Worm (Caenorhabditis elegans) whole organism, dauer: Measurements from ENCODE around the gene M151.10.

Experiments used
- unc-62 ChIP-seq: sonication (generic microtip); optimal IDR thresholded peaks from 2 replicates; lab custom pipeline; 2017; ENCODE audit warnings: missing biosample characterization, missing genetic modification reagents, missing genetic modification characterization

M151.10 gene

DNA sequence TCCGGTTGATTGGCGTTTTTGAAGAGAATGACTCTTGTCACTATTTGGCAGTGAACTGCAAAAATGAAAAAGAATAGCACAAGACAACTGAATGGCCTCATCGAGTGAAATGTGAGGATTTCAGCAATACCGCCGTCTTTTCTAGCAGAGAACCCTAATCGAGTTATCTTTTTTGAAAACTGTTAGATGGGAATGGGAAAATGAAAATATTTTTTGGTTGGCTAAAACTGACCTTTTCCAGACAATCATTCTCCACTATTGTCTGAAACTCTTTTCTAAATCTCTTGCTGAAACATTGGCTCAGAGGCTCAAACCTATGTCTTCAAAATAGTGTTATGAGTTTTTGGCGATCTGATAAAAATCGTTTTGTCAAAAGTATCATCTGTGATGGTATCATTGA lies at the start of gene M151.10:
Gene M151.10, minus strand, starts transcription at position 101 of the 400 bp plus-strand sequence.
- TF ChIP-seq unc-62: no peak

- TF ChIP-seq unc-62: no peak
Observed at ce11 chrII:3688333-3688732, 48.2 kb upstream of the M151.10 start, which contains the start of gene ifas-1. TSS of gene ifas-1 (minus strand) at chrII:3688719.

DNA sequence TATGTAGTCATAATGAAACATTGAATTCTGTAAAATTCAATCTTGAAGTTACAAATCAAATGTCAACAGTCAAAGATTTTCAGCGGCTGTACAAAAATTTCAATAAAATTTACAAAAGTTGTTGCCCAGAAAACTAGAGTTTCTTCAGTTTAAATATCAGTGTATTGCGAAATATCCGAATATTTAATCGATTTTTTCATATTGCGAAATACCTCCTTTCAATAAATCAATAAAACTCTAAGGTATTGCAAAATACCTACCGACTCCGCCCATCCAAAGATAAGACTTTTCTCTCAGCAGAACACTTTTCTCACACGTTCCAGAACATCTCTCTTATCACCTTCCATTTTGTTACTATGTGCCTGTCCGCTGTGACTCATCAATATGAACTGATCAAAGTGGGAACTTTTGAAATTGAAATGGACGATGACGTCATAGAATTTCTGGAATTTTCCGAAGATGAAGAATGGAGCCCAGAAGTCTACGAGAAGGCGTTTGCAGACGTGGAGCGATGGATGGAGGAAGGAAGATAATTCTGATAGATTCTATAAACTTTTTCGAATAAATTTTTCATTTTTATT lies 44.5 kb upstream of the M151.10 start:
- no peak for TF ChIP-seq unc-62

DNA sequence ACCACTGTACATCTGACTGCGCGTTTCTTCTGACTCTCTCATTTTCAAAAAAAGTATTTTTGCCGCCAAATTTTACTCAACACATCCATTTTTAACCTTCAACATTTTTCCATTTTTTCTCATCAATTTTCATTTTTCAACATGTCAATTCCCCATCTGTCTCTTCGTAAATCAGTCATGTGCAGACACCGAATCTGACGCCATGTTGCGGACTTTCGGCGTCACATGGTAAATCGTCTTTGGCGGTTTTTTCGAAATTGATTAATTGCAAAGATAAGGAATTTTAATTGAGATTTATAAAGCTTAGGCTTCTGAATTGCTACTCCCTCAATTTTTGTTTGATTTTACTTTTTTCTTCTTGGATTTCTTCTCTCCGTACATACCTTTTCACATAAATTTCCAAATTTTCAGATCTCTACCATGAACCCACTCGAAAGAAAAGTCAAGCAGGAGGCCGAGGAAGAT lies 42.7 kb upstream of the M151.10 start, which contains the start of gene F19B10.1:
Gene F19B10.1, plus strand, starts transcription at position 415 of the 465 bp plus-strand sequence.
- no peak for TF ChIP-seq unc-62

DNA sequence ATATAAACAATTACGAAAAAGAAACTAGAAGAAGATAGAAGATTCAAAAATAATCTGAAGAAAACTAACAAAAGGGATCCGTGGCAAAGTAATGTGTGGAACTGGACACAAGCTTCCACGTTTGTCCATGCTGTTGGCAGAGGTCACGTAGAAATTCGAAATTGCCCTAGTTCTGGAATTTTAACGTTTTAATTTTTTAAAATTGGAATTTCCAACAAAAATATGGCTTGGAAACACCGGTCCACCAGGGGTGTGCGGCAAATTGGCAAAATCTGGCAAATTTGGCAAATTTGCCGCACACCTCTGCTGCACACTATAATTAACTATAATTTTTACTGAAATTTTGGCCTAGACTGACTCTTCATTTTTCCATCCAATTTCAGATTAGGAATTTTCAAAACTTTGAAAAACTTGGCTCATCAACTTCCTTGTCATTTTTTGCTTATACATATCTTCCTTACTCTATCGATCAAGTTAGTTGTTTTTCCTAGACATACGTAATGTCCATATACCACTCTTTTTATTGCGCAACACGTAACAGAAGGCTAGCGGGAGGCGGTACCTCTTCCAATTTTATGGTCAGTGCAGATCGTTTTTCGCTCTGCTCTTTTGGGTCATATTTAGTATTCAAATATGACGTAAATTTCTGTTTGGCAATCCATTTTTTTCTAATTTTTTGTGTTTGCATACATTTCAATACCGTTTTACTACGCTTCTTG lies 41.4 kb upstream of the M151.10 start, which contains the start of gene F19B10.10:
Gene F19B10.10, minus strand, starts transcription at position 51 of the 719 bp plus-strand sequence.
- TF ChIP-seq unc-62: no peak

- no peak for TF ChIP-seq unc-62
Observed at ce11 chrII:3680366-3680765, 40.3 kb upstream of the M151.10 start.

DNA sequence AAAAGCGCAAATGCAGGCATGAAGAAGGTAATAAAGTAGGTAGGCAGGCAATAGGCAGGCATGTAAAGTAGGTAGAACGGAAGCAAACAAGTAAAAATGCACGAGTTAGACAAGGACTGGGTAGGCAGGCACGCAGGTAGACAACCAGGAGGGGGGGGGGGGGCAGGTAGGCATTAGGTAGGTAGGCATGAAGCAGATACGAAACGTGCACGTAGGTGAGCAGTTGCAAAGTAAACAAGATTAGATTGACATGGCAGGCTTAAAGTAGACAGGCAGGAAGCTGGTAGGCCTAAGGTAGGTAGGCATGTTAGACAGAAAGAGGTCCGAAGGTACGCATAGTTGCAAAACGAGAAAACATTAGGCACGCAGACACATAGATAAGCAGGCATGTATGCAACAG lies 38.9 kb upstream of the M151.10 start:
- TF ChIP-seq unc-62: no peak

- TF ChIP-seq unc-62: no peak
Observed at ce11 chrII:3675176-3675575, 35.1 kb upstream of the M151.10 start, which contains the start of gene F19B10.2. TSS of gene F19B10.2 (plus strand) at chrII:3675476.

- TF ChIP-seq unc-62: no peak
Observed at ce11 chrII:3673493-3673892, 33.4 kb upstream of the M151.10 start, which contains the start of gene sea-1. TSS of gene sea-1 (minus strand) at chrII:3673593.

DNA sequence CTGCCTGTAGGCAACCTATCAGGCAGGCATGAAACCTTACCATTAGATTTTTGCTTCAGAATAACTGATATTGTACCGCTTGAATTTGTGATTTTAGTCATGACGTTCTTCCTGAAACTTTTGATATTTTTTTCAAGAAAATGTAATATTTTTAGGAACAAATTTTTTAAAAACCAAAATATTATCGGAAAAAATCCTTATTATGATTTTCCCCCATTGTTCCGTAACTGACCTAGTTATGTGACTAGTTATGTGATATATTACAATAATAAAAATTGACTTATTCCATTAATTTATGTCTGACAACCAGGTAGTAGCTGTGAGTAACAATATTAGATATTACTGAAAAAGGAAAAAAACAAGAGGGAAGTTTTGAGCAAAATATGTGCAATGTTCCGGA lies 30.9 kb upstream of the M151.10 start, which contains the start of gene srx-98:
Gene srx-98, minus strand, starts transcription at position 101 of the 400 bp plus-strand sequence.
- TF ChIP-seq unc-62: no peak

DNA sequence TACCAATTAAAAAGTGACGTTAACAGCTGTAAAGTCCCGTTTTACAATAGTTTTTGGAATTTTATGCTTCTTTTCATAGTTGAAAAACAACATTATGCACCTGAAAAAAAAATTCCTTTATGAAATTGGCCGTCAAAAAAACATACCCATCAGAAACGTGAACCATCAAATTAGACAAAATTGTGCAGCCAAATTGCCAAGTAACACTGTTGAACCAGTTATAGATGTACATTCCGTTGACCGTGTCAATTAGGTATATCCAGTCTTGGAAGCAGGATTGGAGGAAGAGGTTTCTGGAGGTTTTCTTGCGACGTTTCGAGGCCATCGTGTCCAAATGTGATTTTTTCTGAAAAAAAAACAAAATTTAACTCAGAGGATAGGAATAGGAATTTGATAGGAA lies 29.2 kb upstream of the M151.10 start, which contains the start of gene srx-97:
Gene srx-97, minus strand, starts transcription at position 101 of the 400 bp plus-strand sequence.
- TF ChIP-seq unc-62: no peak

- no peak for TF ChIP-seq unc-62
Observed at ce11 chrII:3665181-3665580, 25.1 kb upstream of the M151.10 start.

DNA sequence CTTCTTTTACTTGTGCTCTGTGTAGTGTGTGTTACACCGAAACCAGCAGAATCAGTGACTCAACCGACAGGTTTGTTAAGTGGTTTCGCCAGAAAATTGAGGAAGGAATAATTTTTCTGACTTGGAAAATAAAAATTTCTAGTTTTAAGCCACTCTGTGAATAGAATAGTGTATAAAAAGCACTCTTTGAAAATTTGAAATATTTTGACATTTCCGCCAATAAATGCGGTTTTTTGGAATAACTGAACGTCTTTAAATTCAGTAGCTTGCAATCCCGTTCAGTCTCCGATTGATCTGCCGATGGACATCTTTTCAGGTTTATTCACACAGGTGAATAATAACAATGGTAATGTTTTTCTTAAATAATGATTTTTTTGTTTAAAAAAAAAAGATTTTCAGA lies 24.4 kb upstream of the M151.10 start, which contains the start of gene F19B10.3:
Gene F19B10.3, plus strand, starts transcription at position 301 of the 400 bp plus-strand sequence.
- no peak for TF ChIP-seq unc-62

DNA sequence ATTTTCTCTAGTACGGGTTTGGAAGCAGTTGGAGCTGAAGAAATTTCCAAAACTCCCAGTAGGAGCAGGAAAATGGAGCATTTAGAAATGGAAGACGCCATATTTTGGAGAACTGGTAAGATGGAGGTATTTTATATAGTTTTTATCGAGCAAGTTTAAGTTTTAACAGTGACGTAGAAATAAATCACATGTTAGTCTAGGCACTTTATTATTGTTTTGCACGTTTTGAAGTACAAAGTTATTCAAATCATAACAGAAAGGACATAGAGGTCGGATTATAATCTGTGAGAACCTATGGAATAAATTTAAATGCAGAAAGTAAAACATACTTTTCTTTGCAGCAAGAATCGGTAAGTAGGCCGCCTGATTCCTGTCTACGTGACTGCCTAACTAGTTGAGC lies 23.7 kb upstream of the M151.10 start, which contains the start of gene F19B10.6:
Gene F19B10.6, minus strand, starts transcription at position 101 of the 400 bp plus-strand sequence.
- TF ChIP-seq unc-62: no peak

- no peak for TF ChIP-seq unc-62
Observed at ce11 chrII:3661932-3662331, 21.8 kb upstream of the M151.10 start, which contains the start of gene F19B10.13. TSS of gene F19B10.13 (plus strand) at chrII:3662274.

ce11 chrII:3659776-3660175 lies 19.7 kb upstream of the M151.10 start, which contains the start of gene F19B10.4:
TSS of gene F19B10.4 (plus strand) at chrII:3660076.
- no peak for TF ChIP-seq unc-62

DNA sequence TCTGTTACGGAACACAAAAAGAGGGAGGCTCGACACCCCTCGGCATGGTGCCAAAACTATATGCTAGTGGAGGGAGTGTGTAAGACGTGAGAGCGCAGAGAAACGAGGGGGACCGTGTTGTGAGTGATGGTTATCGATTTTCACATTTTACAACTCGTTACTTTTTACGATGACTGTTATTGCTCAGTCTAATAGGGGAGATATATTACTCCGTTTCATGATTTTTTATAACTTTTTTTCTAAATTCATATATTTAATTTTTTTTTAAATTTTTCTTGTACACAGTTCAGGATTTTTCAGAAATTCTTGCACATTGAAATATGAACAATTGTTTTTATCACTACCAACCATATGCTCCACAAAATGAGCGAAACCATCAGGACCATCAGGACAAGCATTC lies 15.3 kb upstream of the M151.10 start, which contains the start of gene F19B10.5:
Gene F19B10.5, plus strand, starts transcription at position 301 of the 400 bp plus-strand sequence.
- no peak for TF ChIP-seq unc-62
